Fruit fly (Drosophila melanogaster) whole organism, prepupa: Measurements from ENCODE around the gene Sps2.

Source experiments
- CG10631 ChIP-seq: fragments of 200-800 bp; sonication (Bioruptor generic); optimal IDR thresholded peaks from 2 replicates; lab custom pipeline; 2016; ENCODE audit warnings: missing biosample characterization, missing genetic modification characterization
- CG11294 ChIP-seq: fragments of 200-800 bp; sonication (Bioruptor generic); IDR thresholded peaks from 2 replicates; pipeline ENCODE4 v1.3.6; 2022; ENCODE audit warnings: missing biosample characterization, missing genetic modification characterization
- CG11902 ChIP-seq: fragments of 200-800 bp; sonication (Bioruptor generic); optimal IDR thresholded peaks from 3 replicates; lab custom pipeline; 2016; ENCODE audit warnings: missing biosample characterization, missing genetic modification characterization
- CG15336 ChIP-seq: fragments of 200-800 bp; sonication (Bioruptor generic); IDR thresholded peaks from 2 replicates; pipeline ENCODE4 v1.3.6; 2022; ENCODE audit warnings: missing biosample characterization, missing genetic modification characterization
- CG1621 ChIP-seq: fragments of 200-800 bp; sonication (Bioruptor generic); optimal IDR thresholded peaks from 3 replicates; lab custom pipeline; 2018; ENCODE audit warnings: missing biosample characterization, mild to moderate bottlenecking, missing genetic modification characterization
- CG16779 ChIP-seq: fragments of 200-800 bp; sonication (Bioruptor generic); optimal IDR thresholded peaks from 3 replicates; lab custom pipeline; 2017; ENCODE audit warnings: missing biosample characterization, mild to moderate bottlenecking, missing genetic modification characterization
- CG3032 ChIP-seq: fragments of 200-800 bp; optimal IDR thresholded peaks from 2 replicates; lab custom pipeline; 2019; ENCODE audit warnings: missing biosample characterization, mild to moderate bottlenecking, missing genetic modification characterization, moderate library complexity
- CG31627 ChIP-seq: fragments of 200-800 bp; sonication (Bioruptor generic); optimal IDR thresholded peaks from 3 replicates; lab custom pipeline; 2016; ENCODE audit warnings: missing biosample characterization, missing genetic modification characterization
- CG32006 ChIP-seq: fragments of 200-800 bp; sonication (Bioruptor generic); optimal IDR thresholded peaks from 3 replicates; lab custom pipeline; 2017; ENCODE audit warnings: missing biosample characterization, mild to moderate bottlenecking, missing genetic modification characterization
- CG34406 ChIP-seq: fragments of 200-800 bp; sonication (Bioruptor generic); optimal IDR thresholded peaks from 3 replicates; lab custom pipeline; 2016; ENCODE audit warnings: missing biosample characterization, missing genetic modification characterization
- CG3919 ChIP-seq: fragments of 200-800 bp; sonication (Bioruptor generic); optimal IDR thresholded peaks from 3 replicates; lab custom pipeline; 2016; ENCODE audit warnings: missing biosample characterization, missing genetic modification characterization
- CG6276 ChIP-seq: fragments of 200-800 bp; sonication (Bioruptor generic); optimal IDR thresholded peaks from 2 replicates; lab custom pipeline; 2017; ENCODE audit warnings: missing biosample characterization, mild to moderate bottlenecking, missing genetic modification characterization
- CG6792 ChIP-seq: fragments of 200-800 bp; sonication (Bioruptor generic); optimal IDR thresholded peaks from 3 replicates; lab custom pipeline; 2016; ENCODE audit warnings: missing biosample characterization, missing genetic modification characterization
- CG6808 ChIP-seq: fragments of 200-800 bp; sonication (Bioruptor generic); optimal IDR thresholded peaks from 3 replicates; lab custom pipeline; 2017; ENCODE audit warnings: missing biosample characterization, missing genetic modification characterization, mild to moderate bottlenecking, moderate library complexity, missing genetic modification reagents
- CG6854 ChIP-seq: fragments of 200-800 bp; sonication (Bioruptor generic); optimal IDR thresholded peaks from 2 replicates; lab custom pipeline; 2017; ENCODE audit warnings: missing biosample characterization, mild to moderate bottlenecking, missing genetic modification characterization
- CG7368 ChIP-seq: fragments of 200-800 bp; sonication (Bioruptor generic); optimal IDR thresholded peaks from 3 replicates; lab custom pipeline; 2016; ENCODE audit warnings: missing biosample characterization, missing genetic modification characterization
- CG8632 ChIP-seq: fragments of 200-800 bp; sonication (Bioruptor generic); optimal IDR thresholded peaks from 3 replicates; lab custom pipeline; 2016; ENCODE audit warnings: missing biosample characterization, missing genetic modification characterization
- Eip75B ChIP-seq: fragments of 200-800 bp; sonication (Bioruptor generic); optimal IDR thresholded peaks from 3 replicates; lab custom pipeline; 2016; ENCODE audit warnings: missing biosample characterization, missing genetic modification characterization
- Eip78C ChIP-seq: fragments of 200-800 bp; sonication (Bioruptor generic); peaks from one replicate; lab custom pipeline; 2016; ENCODE audit warnings: missing biosample characterization, missing genetic modification characterization
- Eip93F ChIP-seq: fragments of 200-800 bp; sonication (Bioruptor generic); optimal IDR thresholded peaks from 2 replicates; lab custom pipeline; 2016; ENCODE audit warnings: missing biosample characterization, mild to moderate bottlenecking, missing genetic modification characterization
- Ets21C ChIP-seq: fragments of 200-800 bp; sonication (Bioruptor generic); optimal IDR thresholded peaks from 3 replicates; lab custom pipeline; 2016; ENCODE audit warnings: missing biosample characterization, missing genetic modification characterization
- Ets96B ChIP-seq: fragments of 200-800 bp; optimal IDR thresholded peaks from 2 replicates; lab custom pipeline; 2019; ENCODE audit warnings: missing biosample characterization, mild to moderate bottlenecking, missing genetic modification characterization, moderate library complexity
- Gug ChIP-seq: fragments of 200-800 bp; sonication (Bioruptor generic); IDR thresholded peaks from 2 replicates; pipeline ENCODE4 v1.3.6; 2022; ENCODE audit warnings: missing biosample characterization, missing genetic modification characterization
- Hr39 ChIP-seq: fragments of 200-800 bp; sonication (Bioruptor generic); optimal IDR thresholded peaks from 2 replicates; lab custom pipeline; 2016; ENCODE audit warnings: missing biosample characterization, missing genetic modification characterization
- Lpt ChIP-seq: fragments of 200-800 bp; sonication (Bioruptor generic); optimal IDR thresholded peaks from 3 replicates; lab custom pipeline; 2016; ENCODE audit warnings: missing biosample characterization, missing genetic modification characterization
- Met ChIP-seq: fragments of 200-800 bp; sonication (Bioruptor generic); optimal IDR thresholded peaks from 3 replicates; lab custom pipeline; 2016; ENCODE audit warnings: missing biosample characterization, missing genetic modification characterization
- OdsH ChIP-seq: fragments of 200-800 bp; sonication (Bioruptor generic); optimal IDR thresholded peaks from 3 replicates; lab custom pipeline; 2016; ENCODE audit warnings: missing biosample characterization, missing genetic modification characterization
- Sox102F ChIP-seq: fragments of 200-800 bp; sonication (Bioruptor generic); optimal IDR thresholded peaks from 2 replicates; lab custom pipeline; 2016; ENCODE audit warnings: missing biosample characterization, mild to moderate bottlenecking, missing genetic modification characterization
- Sox14 ChIP-seq: fragments of 200-800 bp; sonication (Bioruptor generic); optimal IDR thresholded peaks from 3 replicates; lab custom pipeline; 2016; ENCODE audit warnings: missing biosample characterization, missing genetic modification characterization
- Sox15 ChIP-seq: fragments of 200-800 bp; sonication (Bioruptor generic); optimal IDR thresholded peaks from 3 replicates; lab custom pipeline; 2016; ENCODE audit warnings: missing biosample characterization, missing genetic modification characterization
- achi ChIP-seq: fragments of 200-800 bp; sonication (Bioruptor generic); optimal IDR thresholded peaks from 3 replicates; lab custom pipeline; 2016; ENCODE audit warnings: missing biosample characterization, missing genetic modification characterization
- acj6 ChIP-seq: fragments of 200-800 bp; sonication (Bioruptor generic); optimal IDR thresholded peaks from 3 replicates; lab custom pipeline; 2016; ENCODE audit warnings: missing biosample characterization, missing genetic modification characterization
- cyc ChIP-seq: fragments of 200-800 bp; sonication (Bioruptor generic); optimal IDR thresholded peaks from 3 replicates; lab custom pipeline; 2016; ENCODE audit warnings: missing biosample characterization, missing genetic modification characterization
- dac ChIP-seq: fragments of 200-800 bp; sonication (Bioruptor generic); optimal IDR thresholded peaks from 2 replicates; lab custom pipeline; 2017; ENCODE audit warnings: missing biosample characterization, mild to moderate bottlenecking, missing genetic modification characterization
- dsx ChIP-seq: fragments of 200-800 bp; optimal IDR thresholded peaks from 3 replicates; lab custom pipeline; 2019; ENCODE audit warnings: missing biosample characterization, mild to moderate bottlenecking, missing genetic modification characterization, moderate library complexity; ENCODE audit not compliant: poor library complexity, severe bottlenecking
- eg ChIP-seq: fragments of 200-800 bp; sonication (Bioruptor generic); IDR thresholded peaks from 3 replicates; pipeline ENCODE4 v1.3.6; 2022; ENCODE audit warnings: missing biosample characterization, missing genetic modification characterization
- esn ChIP-seq: fragments of 200-800 bp; sonication (Bioruptor generic); optimal IDR thresholded peaks from 2 replicates; lab custom pipeline; 2016; ENCODE audit warnings: missing biosample characterization, mild to moderate bottlenecking, missing genetic modification characterization, moderate library complexity
- fd59A ChIP-seq: fragments of 200-800 bp; sonication (Bioruptor generic); optimal IDR thresholded peaks from 2 replicates; lab custom pipeline; 2017; ENCODE audit warnings: missing biosample characterization, mild to moderate bottlenecking, missing genetic modification characterization, missing genetic modification reagents
- fd85E ChIP-seq: fragments of 200-800 bp; sonication (Bioruptor generic); optimal IDR thresholded peaks from 3 replicates; lab custom pipeline; 2016; ENCODE audit warnings: missing biosample characterization, missing genetic modification characterization
- fkh ChIP-seq: fragments of 200-800 bp; sonication (Bioruptor generic); optimal IDR thresholded peaks from 3 replicates; lab custom pipeline; 2017; ENCODE audit warnings: missing biosample characterization, mild to moderate bottlenecking, missing genetic modification characterization, moderate library complexity
- lz ChIP-seq: fragments of 200-800 bp; sonication (Bioruptor generic); optimal IDR thresholded peaks from 3 replicates; lab custom pipeline; 2016; ENCODE audit warnings: missing biosample characterization, missing genetic modification characterization
- pdm3 ChIP-seq: fragments of 200-800 bp; sonication (Bioruptor generic); optimal IDR thresholded peaks from 3 replicates; lab custom pipeline; 2016; ENCODE audit warnings: missing biosample characterization, missing genetic modification characterization
- salr ChIP-seq, 2 experiments: fragments of 200-800 bp; sonication (Bioruptor generic); optimal IDR thresholded peaks; 3 replicates each; lab custom pipeline; 2016 to 2018; ENCODE audit warnings: missing biosample characterization in 2 of 2, missing genetic modification characterization in 2 of 2, mild to moderate bottlenecking in 1 of 2
- spab ChIP-seq: fragments of 200-800 bp; sonication (Bioruptor generic); optimal IDR thresholded peaks from 2 replicates; lab custom pipeline; 2017; ENCODE audit warnings: missing biosample characterization, mild to moderate bottlenecking, missing genetic modification characterization, missing genetic modification reagents
- ss ChIP-seq, 2 experiments: fragments of 200-800 bp; sonication (Bioruptor generic); optimal IDR thresholded peaks; 2 replicates in 1 of 2; 3 replicates in 1 of 2; lab custom pipeline; 2017 to 2018; ENCODE audit warnings: mild to moderate bottlenecking in 2 of 2, missing biosample characterization in 2 of 2, missing genetic modification characterization in 2 of 2, moderate library complexity in 1 of 2
- svp ChIP-seq: fragments of 200-800 bp; sonication (Bioruptor generic); peaks from one replicate; lab custom pipeline; 2016; ENCODE audit warnings: missing biosample characterization, missing genetic modification characterization

Sps2 gene

dm6 chr2L:10299077-10299809 lies 43.2 kb upstream of the Sps2 start (continued):
- TF ChIP-seq Eip75B (GFP tag; lab: Kevin White, UChicago) (no peak), Sox15 (GFP tag; lab: Kevin White, UChicago) (no peak), CG6792 (GFP tag; lab: Kevin White, UChicago) (no peak), lz (GFP tag; lab: Kevin White, UChicago) (peak; percentile 4), CG6854 (GFP tag; lab: Kevin White, UChicago) (no peak), Eip78C (peak; percentile 78), Hr39 (GFP tag; lab: Kevin White, UChicago) (peak; percentile 2), spab (GFP tag; lab: Kevin White, UChicago) (no peak), fd85E (GFP tag; lab: Kevin White, UChicago) (no peak), CG10631 (peak; percentile 10), salr (GFP tag; optimal IDR thresholded peaks at IDR 0.05; lab: Kevin White, UChicago) (no peak), Lpt (GFP tag; lab: Kevin White, UChicago) (no peak), Met (peak; percentile 36), Gug (GFP tag; lab: Robert Waterston, UW) (no peak), fkh (GFP tag; lab: Kevin White, UChicago) (no peak), eg (GFP tag; lab: Robert Waterston, UW) (no peak), Eip93F (no peak), CG6276 (GFP tag; lab: Kevin White, UChicago) (no peak), CG3032 (tag; lab: Kevin White, UChicago) (no peak), CG11902 (no peak), CG1621 (no peak), fd59A (GFP tag; lab: Kevin White, UChicago) (no peak), cyc (GFP tag; lab: Kevin White, UChicago) (no peak), dac (no peak), Ets96B (tag; lab: Kevin White, UChicago) (peak; percentile 16), Sox102F (no peak), CG3919 (GFP tag; lab: Kevin White, UChicago) (no peak), dsx (GFP tag; lab: Kevin White, UChicago) (no peak)
- TF ChIP-seq, all 60 proteins: peak for 12

- TF ChIP-seq Sox15 (GFP tag; lab: Kevin White, UChicago): peak; percentile 13
- no peak for TF ChIP-seq CG7368 (GFP tag; lab: Kevin White, UChicago)
- TF ChIP-seq dac: no peak
- no peak for TF ChIP-seq CG1621
- peak; percentile 18 for TF ChIP-seq Ets21C (GFP tag; lab: Kevin White, UChicago)
- no peak for TF ChIP-seq CG6854 (GFP tag; lab: Kevin White, UChicago)
- TF ChIP-seq CG6792 (GFP tag; lab: Kevin White, UChicago): peak; percentile 51
- no peak for TF ChIP-seq Eip93F
- no peak for TF ChIP-seq fd85E (GFP tag; lab: Kevin White, UChicago)
- peak; percentile 75 for TF ChIP-seq achi (GFP tag; lab: Kevin White, UChicago)
- peak; percentile 62 for TF ChIP-seq Met
- peak; percentile 86 for TF ChIP-seq Eip78C
- peak; percentile 70 for TF ChIP-seq CG3032 (tag; lab: Kevin White, UChicago)
- TF ChIP-seq acj6: peak; percentile 60
- no peak for TF ChIP-seq fkh (GFP tag; lab: Kevin White, UChicago)
- TF ChIP-seq cyc (GFP tag; lab: Kevin White, UChicago): peak; percentile 57
- TF ChIP-seq CG34406 (GFP tag; lab: Kevin White, UChicago): no peak
- TF ChIP-seq Sox102F: no peak
- peak; percentile 85 for TF ChIP-seq CG15336 (GFP tag; lab: Robert Waterston, UW)
- TF ChIP-seq CG6808 (GFP tag; lab: Kevin White, UChicago): no peak
- no peak for TF ChIP-seq svp (GFP tag; lab: Kevin White, UChicago)
- TF ChIP-seq dsx (GFP tag; lab: Kevin White, UChicago): no peak
- peak; percentile 47 for TF ChIP-seq lz (GFP tag; lab: Kevin White, UChicago)
- no peak for TF ChIP-seq CG32006 (GFP tag; lab: Kevin White, UChicago)
- peak; percentile 74 for TF ChIP-seq OdsH (GFP tag; lab: Kevin White, UChicago)
- no peak for TF ChIP-seq Hr39 (GFP tag; lab: Kevin White, UChicago)
- TF ChIP-seq Gug (GFP tag; lab: Robert Waterston, UW): no peak
- no peak for TF ChIP-seq CG16779 (tag; lab: Kevin White, UChicago)
- peak; percentile 62 for TF ChIP-seq CG8632
- no peak for TF ChIP-seq CG6276 (GFP tag; lab: Kevin White, UChicago)
- TF ChIP-seq spab (GFP tag; lab: Kevin White, UChicago): no peak
- no peak for TF ChIP-seq CG11902
- peak; percentile 75 for TF ChIP-seq esn (GFP tag; lab: Kevin White, UChicago)
- no peak for TF ChIP-seq ss (GFP tag; optimal IDR thresholded peaks at IDR 0.05; lab: Kevin White, UChicago)
- TF ChIP-seq Sox14 (GFP tag; lab: Kevin White, UChicago): peak; percentile 41
- peak; percentile 39 for TF ChIP-seq CG31627 (GFP tag; lab: Kevin White, UChicago)
- TF ChIP-seq fd59A (GFP tag; lab: Kevin White, UChicago): no peak
- TF ChIP-seq pdm3 (GFP tag; lab: Kevin White, UChicago): no peak
- TF ChIP-seq CG11294 (GFP tag; lab: Robert Waterston, UW): no peak
These were observed 42.6 kb upstream of the Sps2 start, which contains the start of gene CYLD for dm6 chr2L:10299810-10300147. CYLD (minus strand) TSS chr2L:10299847.
